Worm (Caenorhabditis elegans) whole organism, young adult: ENCODE measurements around the gene str-220.

Experiments used
- hrde-1 ChIP-seq: sonication (generic microtip); optimal IDR thresholded peaks from 2 replicates; lab custom pipeline; 2016; ENCODE audit warnings: missing genetic modification characterization, mild to moderate bottlenecking, missing compliant biosample characterization, moderate library complexity, missing genotype, missing genetic modification reagents, borderline replicate concordance
- lin-54 ChIP-seq: fragments of 200-800 bp; sonication (Bioruptor generic); optimal IDR thresholded peaks from 2 replicates; lab custom pipeline; 2018; ENCODE audit warnings: mild to moderate bottlenecking, missing genetic modification characterization, missing compliant biosample characterization
- nfya-1 ChIP-seq: sonication (generic microtip); optimal IDR thresholded peaks from 2 replicates; lab custom pipeline; 2017; ENCODE audit warnings: antibody characterized with exemption, missing compliant biosample characterization, missing genetic modification characterization, borderline replicate concordance; ENCODE audit not compliant: insufficient read depth
- pha-4 ChIP-seq: fragments of 150-350 bp; sonication (generic microtip); optimal IDR thresholded peaks from 2 replicates; lab custom pipeline; 2014; ENCODE audit warnings: missing biosample characterization, missing genetic modification reagents, missing genetic modification characterization
- unc-62 ChIP-seq: fragments of 150-350 bp; optimal IDR thresholded peaks from 2 replicates; lab custom pipeline; 2014; ENCODE audit warnings: missing biosample characterization, missing genetic modification reagents, missing genetic modification characterization
- ztf-26 ChIP-seq: sonication (generic microtip); optimal IDR thresholded peaks from 2 replicates; lab custom pipeline; 2017; ENCODE audit warnings: missing genetic modification characterization, missing compliant biosample characterization

- TF ChIP-seq ztf-26 (tag; lab: Kevin White, UChicago) (no peak), hrde-1 (tag; lab: Kevin White, UChicago) (no peak), pha-4 (no peak), unc-62 (GFP tag; lab: Kevin White, UChicago) (no peak), nfya-1 (tag; lab: Kevin White, UChicago) (no peak), lin-54 (no peak)
Observed at ce11 chrIV:7133983-7134382, 37.1 kb downstream of the str-220 start, which contains the start of gene mutd-1.
